Fruit fly (Drosophila melanogaster): ENCODE data around the gene Brd8.

Brd8 gene

dm6 chr3R:29210542-29211393, 12.5 kb upstream of the Brd8 start (continued):
- TF ChIP-seq unc-4 (GFP tag; IDR thresholded peaks at IDR 0.05; ENCODE audit: partially characterized antibody) (no peak), CG30403 (GFP tag; optimal IDR thresholded peaks at IDR 0.05) (peak; percentile 9), trem (tag; optimal IDR thresholded peaks at IDR 0.05) (no peak), fd96Cb (tag; optimal IDR thresholded peaks at IDR 0.05) (no peak), salm (tag; optimal IDR thresholded peaks at IDR 0.05) (no peak), CG8944 (GFP tag; optimal IDR thresholded peaks at IDR 0.05) (no peak), jigr1 (GFP tag; IDR thresholded peaks at IDR 0.05) (no peak), al (GFP tag; IDR thresholded peaks at IDR 0.05) (no peak), psq (GFP tag; optimal IDR thresholded peaks at IDR 0.05) (no peak), YL-1 (GFP tag; optimal IDR thresholded peaks at IDR 0.05) (no peak), BtbVII (GFP tag; optimal IDR thresholded peaks at IDR 0.05) (no peak), CG10543 (GFP tag; optimal IDR thresholded peaks at IDR 0.05) (peak; percentile 38), CG8478 (optimal IDR thresholded peaks at IDR 0.05) (no peak), Opbp (GFP tag; IDR thresholded peaks at IDR 0.05; ENCODE audit: partially characterized antibody) (no peak), CG10267 (tag; optimal IDR thresholded peaks at IDR 0.05) (peak; percentile 15), ara (GFP tag; IDR thresholded peaks at IDR 0.05) (no peak), sna (GFP tag; IDR thresholded peaks at IDR 0.05; ENCODE audit: partially characterized antibody) (no peak), Ptx1 (GFP tag; IDR thresholded peaks at IDR 0.05) (no peak), H2.0 (GFP tag; IDR thresholded peaks at IDR 0.05) (no peak), croc (GFP tag; conservative IDR thresholded peaks at IDR 0.05) (peak; percentile 38; the same call in 2 of the 3 replicates), Deaf1 (tag; optimal IDR thresholded peaks at IDR 0.05) (peak; percentile 72), HHEX (GFP tag; optimal IDR thresholded peaks at IDR 0.05) (no peak), vnd (GFP tag; IDR thresholded peaks at IDR 0.05; ENCODE audit: partially characterized antibody) (no peak), Tbp (GFP tag; optimal IDR thresholded peaks at IDR 0.05) (no peak), cad (GFP tag; optimal IDR thresholded peaks at IDR 0.05) (no peak), Chrac-16 (GFP tag; optimal IDR thresholded peaks at IDR 0.05) (peak; percentile 22), Doc2 (GFP tag; IDR thresholded peaks at IDR 0.05) (no peak), CG6813 (GFP tag; optimal IDR thresholded peaks at IDR 0.05) (no peak), zen (tag; optimal IDR thresholded peaks at IDR 0.05) (no peak), CG12391 (tag; optimal IDR thresholded peaks at IDR 0.05) (peak; percentile 22), CG9932 (GFP tag; IDR thresholded peaks at IDR 0.05) (peak; percentile 37), Vsx1 (GFP tag; optimal IDR thresholded peaks at IDR 0.05) (no peak), CG7786 (GFP tag; optimal IDR thresholded peaks at IDR 0.05) (no peak), CG14860 (GFP tag; IDR thresholded peaks at IDR 0.05; ENCODE audit: partially characterized antibody) (no peak), CG4404 (GFP tag; IDR thresholded peaks at IDR 0.05) (0 out of 2 replicates have a peak, but pooled peaks have one; percentile 8), CG30020 (tag; optimal IDR thresholded peaks at IDR 0.05) (no peak), CG6683 (GFP tag; optimal IDR thresholded peaks at IDR 0.05) (no peak), zfh2 (GFP tag; optimal IDR thresholded peaks at IDR 0.05) (peak; percentile 11), hth (optimal IDR thresholded peaks at IDR 0.05) (no peak), gem (tag; optimal IDR thresholded peaks at IDR 0.05) (peak; percentile 56), nom (GFP tag; optimal IDR thresholded peaks at IDR 0.05) (peak; percentile 86), CG17829 (tag; optimal IDR thresholded peaks at IDR 0.05) (no peak), hkb (optimal IDR thresholded peaks at IDR 0.05) (no peak), hkb (GFP tag; IDR thresholded peaks at IDR 0.05) (no peak), Myb (GFP tag; optimal IDR thresholded peaks at IDR 0.05) (no peak), Hr78 (GFP tag; optimal IDR thresholded peaks at IDR 0.05) (peak in 1 of 2 experiments; percentile 48), CG11504 (tag; optimal IDR thresholded peaks at IDR 0.05) (no peak), CG14710 (tag; optimal IDR thresholded peaks at IDR 0.05) (peak; percentile 19), MBD-R2 (GFP tag; IDR thresholded peaks at IDR 0.05) (no peak), Bteb2 (GFP tag; optimal IDR thresholded peaks at IDR 0.05) (no peak)
